Worm (Caenorhabditis elegans) whole organism, L2 larva: ENCODE data around the gene B0546.4.

Source experiments
- alr-1 ChIP-seq: fragments of 150-350 bp; optimal IDR thresholded peaks from 2 replicates; lab custom pipeline; 2014; ENCODE audit warnings: missing biosample characterization, missing genetic modification characterization
- ama-1 ChIP-seq: fragments of 150-350 bp; optimal IDR thresholded peaks from 2 replicates; lab custom pipeline; 2018; ENCODE audit warnings: inconsistent platforms
- blmp-1 ChIP-seq: sonication (generic microtip); optimal IDR thresholded peaks from 2 replicates; lab custom pipeline; 2017; ENCODE audit warnings: missing genetic modification characterization, mild to moderate bottlenecking, missing compliant biosample characterization, antibody characterized with exemption, moderate library complexity; ENCODE audit not compliant: insufficient read depth
- egl-27 ChIP-seq: sonication (generic microtip); optimal IDR thresholded peaks from 3 replicates; lab custom pipeline; 2017; ENCODE audit warnings: missing biosample characterization, missing genetic modification reagents, missing genetic modification characterization
- elt-3 ChIP-seq: sonication (generic microtip); optimal IDR thresholded peaks from 2 replicates; lab custom pipeline; 2017; ENCODE audit warnings: missing biosample characterization, missing genetic modification characterization
- lin-39 ChIP-seq: fragments of 150-350 bp; optimal IDR thresholded peaks from 2 replicates; lab custom pipeline; 2014; ENCODE audit warnings: missing biosample characterization, missing genetic modification reagents, missing genetic modification characterization
- mdl-1 ChIP-seq, 2 experiments: fragments of 150-350 bp in 1 of 2; sonication (generic microtip) in 1 of 2; optimal IDR thresholded peaks; 2 replicates each; lab custom pipeline; 2017; ENCODE audit warnings: missing biosample characterization in 2 of 2, missing genetic modification characterization in 2 of 2
- nhr-11 ChIP-seq: fragments of 150-350 bp; optimal IDR thresholded peaks from 2 replicates; lab custom pipeline; 2014; ENCODE audit warnings: missing biosample characterization, missing genetic modification characterization
- nhr-237 ChIP-seq: fragments of 150-350 bp; optimal IDR thresholded peaks from 2 replicates; lab custom pipeline; 2014; ENCODE audit warnings: missing biosample characterization, missing genetic modification characterization
- unc-62 ChIP-seq: fragments of 150-350 bp; optimal IDR thresholded peaks from 2 replicates; lab custom pipeline; 2014; ENCODE audit warnings: missing biosample characterization, missing genetic modification reagents, missing genetic modification characterization

DNA sequence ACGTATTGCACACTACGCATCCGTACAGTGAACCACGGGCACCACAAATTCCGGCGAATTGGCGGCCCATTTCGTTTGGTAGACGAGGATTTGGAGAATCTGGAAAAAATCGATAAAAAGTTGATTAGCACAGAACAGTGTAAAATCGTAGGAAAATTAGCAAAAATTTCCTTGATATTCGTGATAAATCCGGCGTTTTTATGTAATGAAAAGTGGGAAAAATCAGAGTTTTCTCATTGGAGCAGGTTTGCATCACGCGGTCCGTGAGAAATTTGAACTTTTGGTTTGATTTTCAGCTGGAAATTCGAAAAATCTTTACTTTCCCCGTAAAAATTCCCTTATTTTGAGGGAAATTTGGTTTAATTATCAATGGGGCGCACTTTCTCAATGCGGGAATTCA is at the start of gene B0546.4:
- TF ChIP-seq ama-1 = no peak
- no peak for TF ChIP-seq nhr-11 (tag; lab: Kevin White, UChicago)
- no peak for TF ChIP-seq mdl-1 (tag; optimal IDR thresholded peaks at IDR 0.05; lab: Kevin White, UChicago)
- TF ChIP-seq lin-39 = no peak
- TF ChIP-seq egl-27 (tag; lab: Kevin White, UChicago) = no peak
- TF ChIP-seq nhr-237 (tag; lab: Kevin White, UChicago) = no peak
- no peak for TF ChIP-seq alr-1 (tag; lab: Kevin White, UChicago)
- TF ChIP-seq blmp-1 (tag; lab: Kevin White, UChicago) = no peak
- no peak for TF ChIP-seq elt-3 (tag; lab: Kevin White, UChicago)
- TF ChIP-seq unc-62 (GFP tag; lab: Kevin White, UChicago) = no peak
